Worm (Caenorhabditis elegans) whole organism, late embryonic: ENCODE data around the gene clc-31.

Experiments used
- pag-3 ChIP-seq: sonication (generic microtip); optimal IDR thresholded peaks from 2 replicates; lab custom pipeline; 2016; ENCODE audit warnings: missing compliant biosample characterization, missing genetic modification characterization, borderline replicate concordance
- pha-4 ChIP-seq: fragments of 150-350 bp; optimal IDR thresholded peaks from 2 replicates; lab custom pipeline; 2018; ENCODE audit warnings: missing biosample characterization, missing genetic modification reagents, missing genetic modification characterization
- pros-1 ChIP-seq: fragments of 150-350 bp; optimal IDR thresholded peaks from 2 replicates; lab custom pipeline; 2014; ENCODE audit warnings: missing biosample characterization, missing genetic modification reagents, missing genetic modification characterization
- unc-42 ChIP-seq: sonication (generic microtip); optimal IDR thresholded peaks from 2 replicates; lab custom pipeline; 2016; ENCODE audit warnings: missing genotype, missing genetic modification characterization, missing compliant biosample characterization

DNA sequence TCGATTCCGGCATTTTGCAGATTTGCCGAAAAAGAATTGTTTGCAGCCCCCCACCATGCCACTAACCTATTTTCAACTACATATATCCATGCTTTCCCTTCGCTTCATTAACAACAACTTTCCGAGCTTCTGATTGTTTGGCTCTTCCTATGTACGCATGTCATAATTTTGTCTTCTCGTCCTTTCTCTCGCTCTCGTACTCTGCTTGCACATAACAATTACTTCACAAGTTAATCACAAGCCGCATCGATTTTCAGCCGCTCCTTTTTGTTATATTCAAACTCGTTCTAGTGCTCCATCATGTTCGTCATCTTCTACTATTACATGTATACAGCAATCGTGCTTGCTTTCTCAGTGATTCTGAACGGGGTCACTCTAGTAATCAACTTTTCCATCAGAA is 38.0 kb downstream of the clc-31 start, which contains the start of gene C03H5.9:
- TF ChIP-seq pros-1 (tag; lab: Kevin White, UChicago) (no peak), unc-42 (tag; lab: Kevin White, UChicago) (no peak), pha-4 (tag; lab: Kevin White, UChicago) (no peak), pag-3 (no peak)
